Worm (Caenorhabditis elegans) whole organism, L4 larva: Measurements from ENCODE around the gene F49A5.10.
A peak's percentile ranks its signal among the peaks of the same experiment; 100 is the strongest.

Experiments
- F44E2.7 ChIP-seq: fragments of 200-800 bp; sonication (Bioruptor generic); IDR thresholded peaks from 2 replicates; pipeline ENCODE4 v2.1.2; 2022; ENCODE audit warnings: missing genetic modification characterization, missing compliant biosample characterization
- T26A8.4 ChIP-seq: fragments of 200-800 bp; sonication (Bioruptor generic); IDR thresholded peaks from 2 replicates; pipeline ENCODE4 v1.3.6; 2022; ENCODE audit warnings: missing genetic modification characterization, missing compliant biosample characterization
- Y105C5A.15 ChIP-seq: fragments of 200-800 bp; sonication (Bioruptor generic); IDR thresholded peaks from 2 replicates; pipeline ENCODE4 v1.3.6; 2022; ENCODE audit warnings: missing genetic modification characterization, missing compliant biosample characterization
- Y48G9A.11 ChIP-seq: fragments of 200-800 bp; sonication (Bioruptor generic); IDR thresholded peaks from 2 replicates; pipeline ENCODE4 v1.3.6; 2022; ENCODE audit warnings: missing genetic modification reagents, missing genetic modification characterization, missing compliant biosample characterization
- Y75B8A.6 ChIP-seq: fragments of 200-800 bp; sonication (Bioruptor generic); IDR thresholded peaks from 2 replicates; pipeline ENCODE4 v1.3.6; 2022; ENCODE audit warnings: missing genetic modification reagents, missing genetic modification characterization, missing compliant biosample characterization
- ZK337.2 ChIP-seq: fragments of 200-800 bp; sonication (Bioruptor generic); IDR thresholded peaks from 2 replicates; pipeline ENCODE4 v1.3.6; 2022; ENCODE audit warnings: missing genetic modification reagents, missing genetic modification characterization, missing compliant biosample characterization
- ceh-20 ChIP-seq: fragments of 200-800 bp; sonication (Bioruptor generic); IDR thresholded peaks from 2 replicates; pipeline ENCODE4 v1.3.6; 2022; ENCODE audit warnings: missing genetic modification reagents, missing genetic modification characterization, missing compliant biosample characterization
- ceh-44 ChIP-seq: fragments of 200-800 bp; sonication (Bioruptor generic); IDR thresholded peaks from 2 replicates; pipeline ENCODE4 v1.3.6; 2022; ENCODE audit warnings: missing genetic modification reagents, missing genetic modification characterization, missing compliant biosample characterization
- cey-2 ChIP-seq: sonication (generic microtip); optimal IDR thresholded peaks from 3 replicates; lab custom pipeline; 2017; ENCODE audit warnings: missing genetic modification characterization, mild to moderate bottlenecking, missing compliant biosample characterization, antibody characterized with exemption, borderline replicate concordance; ENCODE audit not compliant: insufficient read depth
- ctbp-1 ChIP-seq: fragments of 200-800 bp; sonication (Bioruptor generic); IDR thresholded peaks from 2 replicates; pipeline ENCODE4 v1.3.6; 2022; ENCODE audit warnings: missing genetic modification reagents, missing genetic modification characterization, missing compliant biosample characterization
- dmd-6 ChIP-seq: fragments of 200-800 bp; sonication (Bioruptor generic); IDR thresholded peaks from 2 replicates; pipeline ENCODE4 v1.3.6; 2022; ENCODE audit warnings: missing genetic modification reagents, missing genetic modification characterization, missing compliant biosample characterization
- gei-8 ChIP-seq: fragments of 200-800 bp; sonication (Bioruptor generic); optimal IDR thresholded peaks from 2 replicates; lab custom pipeline; 2018; ENCODE audit warnings: mild to moderate bottlenecking, missing genetic modification characterization, missing compliant biosample characterization
- hif-1 ChIP-seq, 2 experiments: sonication (generic microtip); optimal IDR thresholded peaks; 2 replicates each; lab custom pipeline; 2016 to 2017; ENCODE audit warnings: missing compliant biosample characterization in 2 of 2, missing genetic modification characterization in 2 of 2, missing genetic modification reagents in 2 of 2, missing genotype in 2 of 2, mild to moderate bottlenecking in 1 of 2
- lin-15B ChIP-seq: fragments of 150-350 bp; sonication (generic microtip); optimal IDR thresholded peaks from 3 replicates; lab custom pipeline; 2014; ENCODE audit warnings: missing biosample characterization, missing genetic modification characterization
- lin-38 ChIP-seq: fragments of 200-800 bp; sonication (Bioruptor generic); IDR thresholded peaks from 2 replicates; pipeline ENCODE4 v1.3.6; 2022; ENCODE audit warnings: missing genetic modification reagents, missing genetic modification characterization, missing compliant biosample characterization
- madf-9 ChIP-seq: fragments of 200-800 bp; sonication (Bioruptor generic); conservative IDR thresholded peaks from 2 replicates; pipeline ENCODE4 v1.3.6; 2022; ENCODE audit warnings: missing genetic modification reagents, missing genetic modification characterization, missing compliant biosample characterization
- mdl-1 ChIP-seq, 2 experiments: fragments of 150-350 bp in 1 of 2; sonication (generic microtip) in 1 of 2; optimal IDR thresholded peaks; 2 replicates each; lab custom pipeline; 2014 to 2017; ENCODE audit warnings: missing biosample characterization in 2 of 2, missing genetic modification characterization in 2 of 2
- mxl-2 ChIP-seq: fragments of 200-800 bp; sonication (Bioruptor generic); conservative IDR thresholded peaks from 2 replicates; pipeline ENCODE4 v1.3.6; 2022; ENCODE audit warnings: missing genetic modification reagents, missing genetic modification characterization, missing compliant biosample characterization
- mxl-3 ChIP-seq: fragments of 200-800 bp; sonication (Bioruptor generic); optimal IDR thresholded peaks from 2 replicates; lab custom pipeline; 2018; ENCODE audit warnings: mild to moderate bottlenecking, missing genetic modification characterization, missing compliant biosample characterization
- nhr-11 ChIP-seq: fragments of 150-350 bp; optimal IDR thresholded peaks from 2 replicates; lab custom pipeline; 2014; ENCODE audit warnings: missing biosample characterization, missing genetic modification characterization
- nhr-111 ChIP-seq: fragments of 200-800 bp; sonication (Bioruptor generic); optimal IDR thresholded peaks from 2 replicates; lab custom pipeline; 2018; ENCODE audit warnings: mild to moderate bottlenecking, missing genetic modification characterization, missing compliant biosample characterization
- nhr-237 ChIP-seq: sonication (generic microtip); optimal IDR thresholded peaks from 2 replicates; lab custom pipeline; 2017; ENCODE audit warnings: missing biosample characterization, missing genetic modification characterization
- nhr-25 ChIP-seq: sonication (generic microtip); optimal IDR thresholded peaks from 2 replicates; lab custom pipeline; 2017; ENCODE audit warnings: missing genetic modification characterization, mild to moderate bottlenecking, missing compliant biosample characterization, antibody characterized with exemption, moderate library complexity, borderline replicate concordance; ENCODE audit not compliant: insufficient read depth
- nhr-76 ChIP-seq: fragments of 150-350 bp; optimal IDR thresholded peaks from 2 replicates; lab custom pipeline; 2014; ENCODE audit warnings: missing biosample characterization, missing genetic modification characterization
- pha-4 ChIP-seq, 2 experiments: fragments of 150-350 bp in 1 of 2; fragments of 200-800 bp in 1 of 2; sonication (Bioruptor generic) in 1 of 2; IDR thresholded peaks in 1 of 2; optimal IDR thresholded peaks in 1 of 2; 2 replicates each; pipeline versions ENCODE4 v1.3.6 to Lab custom; 2014 to 2022; ENCODE audit warnings: missing genetic modification characterization in 2 of 2, missing genetic modification reagents in 2 of 2, missing biosample characterization in 1 of 2, missing compliant biosample characterization in 1 of 2
- pqm-1 ChIP-seq: sonication (generic microtip); optimal IDR thresholded peaks from 2 replicates; lab custom pipeline; 2017; ENCODE audit warnings: missing biosample characterization, missing genetic modification characterization
- spr-3 ChIP-seq: fragments of 200-800 bp; sonication (Bioruptor generic); optimal IDR thresholded peaks from 2 replicates; lab custom pipeline; 2018; ENCODE audit warnings: mild to moderate bottlenecking, missing genetic modification characterization, missing compliant biosample characterization
- unc-62 ChIP-seq, 3 experiments: fragments of 150-350 bp in 1 of 3; sonication (generic microtip); optimal IDR thresholded peaks in 2 of 3; peaks in 1 of 3; 1 replicate in 1 of 3; 2 replicates in 2 of 3; lab custom pipeline; 2014 to 2017; ENCODE audit warnings: missing biosample characterization in 3 of 3, missing genetic modification characterization in 3 of 3, missing genetic modification reagents in 3 of 3, missing genotype in 1 of 3
- zag-1 ChIP-seq: fragments of 150-350 bp; optimal IDR thresholded peaks from 2 replicates; lab custom pipeline; 2014; ENCODE audit warnings: missing biosample characterization, missing genetic modification characterization
- zfp-3 ChIP-seq: fragments of 200-800 bp; sonication (Bioruptor generic); conservative IDR thresholded peaks from 2 replicates; pipeline ENCODE4 v1.3.6; 2022; ENCODE audit warnings: missing genetic modification reagents, missing genetic modification characterization, missing compliant biosample characterization
- zip-2 ChIP-seq: fragments of 150-350 bp; optimal IDR thresholded peaks from 2 replicates; lab custom pipeline; 2014; ENCODE audit warnings: missing biosample characterization, missing genetic modification characterization

The F49A5.10 gene

ce11 chrV:16840961-16841360 lies 34.1 kb upstream of the F49A5.10 start, which contains the start of gene clec-40:
TSS of gene clec-40 (minus strand) at chrV:16841061.
- TF ChIP-seq Y48G9A.11 (GFP tag; lab: Robert Waterston, UW) (no peak), spr-3 (no peak), Y75B8A.6 (GFP tag; lab: Robert Waterston, UW) (no peak), pha-4 (GFP tag; IDR thresholded peaks at IDR 0.05; lab: Robert Waterston, UW) (no peak), pha-4 (tag; optimal IDR thresholded peaks at IDR 0.05; lab: Kevin White, UChicago) (no peak), nhr-11 (tag; lab: Kevin White, UChicago) (no peak), ceh-44 (GFP tag; lab: Robert Waterston, UW) (no peak), T26A8.4 (GFP tag; lab: Robert Waterston, UW) (no peak), F44E2.7 (GFP tag; lab: Robert Waterston, UW) (no peak), lin-15B (tag; lab: Kevin White, UChicago) (no peak), mxl-3 (GFP tag; lab: Kevin White, UChicago) (no peak), nhr-76 (no peak), ctbp-1 (GFP tag; lab: Robert Waterston, UW) (no peak)

ce11 chrV:16842941-16843340 lies 32.1 kb upstream of the F49A5.10 start, which contains the start of gene clec-25:
TSS of gene clec-25 (plus strand) at chrV:16843241.
- TF ChIP-seq Y105C5A.15 (GFP tag; lab: Robert Waterston, UW) (no peak), dmd-6 (GFP tag; lab: Robert Waterston, UW) (no peak), lin-38 (GFP tag; lab: Robert Waterston, UW) (no peak), hif-1 (tag; optimal IDR thresholded peaks at IDR 0.05; lab: Kevin White, UChicago) (no peak), F44E2.7 (GFP tag; lab: Robert Waterston, UW) (no peak), cey-2 (tag; lab: Kevin White, UChicago) (no peak), zag-1 (tag; lab: Kevin White, UChicago) (no peak), lin-15B (tag; lab: Kevin White, UChicago) (no peak), ZK337.2 (GFP tag; lab: Robert Waterston, UW) (no peak), ceh-20 (GFP tag; lab: Robert Waterston, UW) (no peak), mxl-3 (GFP tag; lab: Kevin White, UChicago) (no peak), nhr-25 (no peak), mdl-1 (tag; optimal IDR thresholded peaks at IDR 0.05; lab: Kevin White, UChicago) (no peak), mxl-2 (GFP tag; lab: Robert Waterston, UW) (no peak), pqm-1 (tag; lab: Kevin White, UChicago) (no peak), gei-8 (no peak), nhr-237 (tag; lab: Kevin White, UChicago) (no peak)

- TF ChIP-seq nhr-237 (tag; lab: Kevin White, UChicago) (no peak), unc-62 (GFP tag; optimal IDR thresholded peaks at IDR 0.05 in 1 of 2; lab: Kevin White, UChicago) (peak in 1 of 2 experiments; percentile 77), unc-62 (tag; optimal IDR thresholded peaks at IDR 0.05; lab: Kevin White, UChicago) (no peak), madf-9 (GFP tag; lab: Robert Waterston, UW) (no peak), dmd-6 (GFP tag; lab: Robert Waterston, UW) (peak; percentile 38; the same call in 1 of the 2 replicates), mxl-2 (GFP tag; lab: Robert Waterston, UW) (no peak), nhr-111 (GFP tag; lab: Kevin White, UChicago) (no peak), zip-2 (no peak), zfp-3 (GFP tag; lab: Robert Waterston, UW) (no peak), cey-2 (tag; lab: Kevin White, UChicago) (no peak)
Observed at ce11 chrV:16848498-16848897, 26.6 kb upstream of the F49A5.10 start, which contains the start of the genes clec-36 and clec-26. TSS of gene clec-36 (minus strand) at chrV:16848598. TSS of gene clec-26 (plus strand) at chrV:16848611.

DNA sequence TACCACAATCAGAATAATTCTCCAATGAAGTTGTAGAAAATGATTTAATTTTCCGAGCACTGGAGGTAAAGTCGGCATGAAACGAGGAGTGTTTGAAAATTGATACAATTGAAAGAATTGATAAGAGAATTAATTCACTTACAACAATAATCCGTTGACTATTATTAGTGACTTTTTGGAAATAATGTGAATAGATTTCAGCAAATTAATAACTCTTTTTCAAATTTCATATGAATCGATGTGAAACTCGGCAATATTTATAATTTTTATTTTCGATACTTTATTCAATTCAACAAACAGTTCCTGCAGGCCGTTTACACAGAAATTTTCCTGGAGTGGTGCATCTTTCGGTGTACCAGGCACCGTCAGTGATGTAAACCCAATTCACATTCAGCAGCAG lies 23.1 kb upstream of the F49A5.10 start, which contains the start of gene clec-37:
clec-37 (minus strand) TSS at position 101 of the 400 bp plus-strand sequence.
- TF ChIP-seq ceh-20 (GFP tag; lab: Robert Waterston, UW) (no peak), T26A8.4 (GFP tag; lab: Robert Waterston, UW) (no peak)
- TF ChIP-seq, all 104 proteins: peak for 0
